Worm (Caenorhabditis elegans) whole organism, L4/young adult: ENCODE measurements around the gene F42A9.17.

Source experiments
- W03F9.2 ChIP-seq: fragments of 150-350 bp; optimal IDR thresholded peaks from 2 replicates; lab custom pipeline; 2014; ENCODE audit warnings: missing biosample characterization, missing genetic modification characterization
- dao-5 ChIP-seq: sonication (generic microtip); optimal IDR thresholded peaks from 2 replicates; lab custom pipeline; 2016; ENCODE audit warnings: missing genotype, missing genetic modification characterization, moderate library complexity, missing compliant biosample characterization
- him-1 ChIP-seq: sonication (generic microtip); optimal IDR thresholded peaks from 2 replicates; lab custom pipeline; 2016; ENCODE audit warnings: missing genotype, missing genetic modification reagents, missing genetic modification characterization, missing compliant biosample characterization

F42A9.17 gene

DNA sequence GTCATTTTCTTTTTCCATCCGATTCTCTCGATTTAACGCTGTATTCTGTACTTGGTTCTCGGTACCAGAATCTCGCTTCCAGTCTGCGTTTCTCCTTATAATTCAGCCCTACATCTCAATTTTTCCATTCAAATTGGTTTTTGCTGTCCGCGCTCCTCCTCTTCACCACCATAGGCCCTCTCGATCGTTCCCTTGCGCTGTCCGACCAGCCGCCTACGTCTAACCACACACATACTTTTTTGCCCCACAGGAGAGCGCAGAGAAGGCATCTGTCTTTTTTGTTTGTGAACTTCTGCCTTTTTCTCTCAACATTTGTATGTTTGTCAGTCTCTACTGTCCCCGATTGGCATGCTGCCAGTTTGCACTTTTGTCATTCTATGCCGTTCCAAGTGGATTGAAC lies 15.6 kb upstream of the F42A9.17 start, which contains the start of gene F42A9.11:
TSS of gene F42A9.11 (plus strand) at position 310 of the 400 bp plus-strand sequence.
- no peak for TF ChIP-seq W03F9.2

DNA sequence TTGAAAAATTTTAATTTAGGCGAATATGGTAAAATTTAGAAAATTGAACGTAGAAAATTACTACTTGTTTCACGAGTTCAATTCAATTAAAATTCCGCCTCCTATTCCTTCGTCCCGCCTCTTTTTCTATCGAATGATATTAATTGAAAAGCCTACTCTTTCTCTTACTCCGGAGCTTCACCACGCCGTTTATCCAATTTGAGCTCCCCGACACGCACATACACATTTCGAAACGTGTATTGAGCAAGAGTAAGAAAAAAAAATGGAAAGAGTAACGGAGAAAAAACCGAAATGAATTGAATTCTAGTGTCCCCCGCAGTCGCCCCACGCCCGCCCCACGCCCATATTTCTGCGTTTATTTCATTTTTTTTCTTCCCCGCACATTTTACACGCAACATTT lies 14.6 kb upstream of the F42A9.17 start:
- no peak for TF ChIP-seq dao-5
- no peak for TF ChIP-seq W03F9.2
- TF ChIP-seq him-1, result no peak

DNA sequence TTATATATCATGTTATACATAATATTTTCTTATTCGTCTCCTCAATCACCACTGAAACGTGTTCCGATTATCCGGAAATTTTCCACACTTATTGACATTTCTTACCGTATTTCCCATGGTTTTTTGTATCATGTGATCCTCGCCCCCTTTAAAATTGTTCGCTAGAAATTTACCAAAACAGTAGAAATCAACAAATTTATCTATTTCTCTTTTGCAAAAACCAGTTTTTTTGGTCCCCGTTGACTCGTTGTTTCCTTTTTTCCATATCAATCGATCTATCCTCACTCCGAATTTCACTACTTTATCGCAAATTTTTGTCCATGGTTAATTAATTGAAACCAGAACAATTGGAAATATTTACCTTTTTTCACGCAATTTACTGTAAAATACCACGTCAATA lies 14.0 kb upstream of the F42A9.17 start:
- TF ChIP-seq him-1 (no peak), dao-5 (no peak), W03F9.2 (no peak)

DNA sequence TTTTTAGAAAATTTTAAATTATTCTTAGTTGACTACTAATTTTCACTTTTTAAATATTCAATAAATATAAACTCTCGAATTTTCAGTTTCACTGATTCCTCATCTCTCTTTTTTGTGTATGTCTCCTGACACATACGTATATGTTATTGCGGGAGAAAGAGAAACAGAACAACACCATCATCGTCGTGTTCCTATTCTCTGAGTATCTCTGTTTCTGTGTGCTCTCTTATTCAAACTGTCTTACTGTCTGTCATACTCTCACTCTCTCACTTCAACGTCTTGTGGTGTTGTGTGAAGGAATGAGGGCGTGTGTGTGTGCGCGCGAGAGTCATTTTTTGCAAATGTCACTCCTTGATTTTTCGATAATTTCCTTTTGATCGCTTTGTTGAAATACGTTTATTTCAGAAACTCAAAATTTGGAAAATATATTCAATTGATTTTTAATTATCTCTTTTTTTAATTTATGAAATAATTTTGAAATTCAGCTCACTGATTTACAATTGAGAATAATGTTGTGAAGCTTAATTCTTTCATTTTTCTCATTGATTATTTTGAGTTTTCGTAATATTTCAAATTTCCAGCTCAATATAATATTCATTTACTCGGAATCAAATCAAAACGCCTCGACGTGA lies 8.5 kb upstream of the F42A9.17 start, which contains the start of gene lin-49:
TSS of gene lin-49 (plus strand) at position 582 of the 632 bp plus-strand sequence.
- TF ChIP-seq him-1 (no peak), W03F9.2 (peak; percentile 61)

ce11 chrIV:8618698-8619097 lies 7.0 kb upstream of the F42A9.17 start, which contains the start of gene F42A9.8:
TSS of gene F42A9.8 (minus strand) at chrIV:8618785.
- TF ChIP-seq dao-5 (no peak), him-1 (no peak), W03F9.2 (peak; percentile 20)

ce11 chrIV:8617047-8617446 lies 5.3 kb upstream of the F42A9.17 start, which contains the start of the genes F42A9.7 and F42A9.3:
TSS of gene F42A9.7 (minus strand) at chrIV:8617147.
TSS of gene F42A9.3 (plus strand) at chrIV:8617260.
- no peak for TF ChIP-seq W03F9.2

DNA sequence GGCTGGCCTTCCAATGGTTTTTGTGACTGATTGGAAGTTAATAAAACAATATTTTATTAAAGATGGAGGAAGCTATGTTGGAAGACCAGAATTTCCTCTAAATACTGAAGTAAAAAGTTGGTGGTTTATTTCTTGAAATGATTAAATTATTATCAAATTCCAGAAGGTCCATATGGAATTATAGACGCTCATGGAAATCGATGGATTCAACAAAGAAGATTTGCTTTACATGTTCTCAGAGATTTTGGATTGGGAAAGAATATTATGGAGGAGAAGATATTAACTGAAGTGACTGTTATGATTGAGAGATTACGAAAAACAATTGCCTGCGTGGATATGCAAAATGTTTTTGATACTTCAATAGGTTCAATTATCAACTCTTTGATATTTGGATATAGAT lies 3.6 kb upstream of the F42A9.17 start:
- TF ChIP-seq W03F9.2, result no peak
- no peak for TF ChIP-seq dao-5
- no peak for TF ChIP-seq him-1

DNA sequence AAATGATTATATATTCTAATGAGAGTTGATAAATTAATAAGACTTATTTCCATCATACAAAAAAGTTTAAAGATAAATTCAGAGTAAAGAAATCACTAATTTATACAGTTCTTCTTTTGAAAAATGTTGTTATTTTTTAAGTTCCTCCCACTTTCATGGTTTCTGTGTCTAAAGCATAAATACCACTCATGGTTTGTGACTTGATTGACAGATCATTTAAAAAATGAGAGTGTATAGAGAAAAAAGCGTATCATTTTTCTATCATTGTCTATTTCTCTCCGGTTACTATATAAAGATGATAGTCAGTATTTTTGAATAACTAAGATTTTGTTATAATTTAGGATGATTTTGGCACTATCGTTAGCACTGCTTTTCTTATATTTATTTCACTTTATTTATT lies 2.9 kb upstream of the F42A9.17 start, which contains the start of gene cyp-33E3:
TSS of gene cyp-33E3 (plus strand) at position 316 of the 400 bp plus-strand sequence.
- TF ChIP-seq dao-5, result no peak
- no peak for TF ChIP-seq him-1
- TF ChIP-seq W03F9.2, result no peak

DNA sequence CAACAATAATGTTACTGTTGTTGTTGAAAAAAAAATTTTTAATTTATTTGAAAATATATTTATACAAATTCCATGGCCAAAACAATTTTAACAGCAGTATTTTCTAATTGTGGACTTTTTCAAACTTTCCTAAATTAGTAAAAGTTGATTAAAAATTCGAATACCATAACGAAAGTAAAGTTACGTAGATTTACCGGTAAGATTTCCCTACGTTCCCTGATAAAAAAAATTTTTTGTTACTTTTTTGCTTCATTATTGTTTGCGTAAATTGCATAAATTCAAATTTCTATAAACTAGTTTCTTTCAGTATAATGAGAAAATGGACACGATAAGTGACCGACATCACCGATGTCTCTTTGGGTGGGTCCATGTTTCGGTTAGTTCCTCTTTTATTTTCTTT lies 2.8 kb downstream of the F42A9.17 start, which contains the start of gene F42A9.6:
TSS of gene F42A9.6 (plus strand) at position 301 of the 400 bp plus-strand sequence.
- no peak for TF ChIP-seq dao-5
- TF ChIP-seq him-1, result no peak
- no peak for TF ChIP-seq W03F9.2

DNA sequence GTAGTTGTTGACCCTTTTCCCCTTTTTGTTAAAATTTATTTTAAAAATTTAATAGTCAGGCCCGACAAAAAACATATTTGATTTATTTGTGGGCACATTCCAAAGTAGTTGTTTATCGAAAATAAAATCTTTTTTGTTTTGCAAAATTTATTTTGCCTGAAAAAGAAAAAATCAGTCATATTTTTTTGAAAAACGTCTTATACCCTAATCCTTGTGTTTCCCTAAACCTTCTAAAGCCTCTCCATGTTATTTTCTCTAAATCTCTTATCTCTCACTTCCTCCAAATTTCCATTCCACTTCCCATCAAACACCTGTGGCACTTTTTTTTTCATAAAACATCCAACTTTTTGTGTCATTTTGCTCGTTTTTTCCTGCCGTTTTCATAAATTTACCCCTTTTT lies 3.5 kb downstream of the F42A9.17 start:
- no peak for TF ChIP-seq dao-5
- TF ChIP-seq him-1, result no peak
- TF ChIP-seq W03F9.2, result no peak

DNA sequence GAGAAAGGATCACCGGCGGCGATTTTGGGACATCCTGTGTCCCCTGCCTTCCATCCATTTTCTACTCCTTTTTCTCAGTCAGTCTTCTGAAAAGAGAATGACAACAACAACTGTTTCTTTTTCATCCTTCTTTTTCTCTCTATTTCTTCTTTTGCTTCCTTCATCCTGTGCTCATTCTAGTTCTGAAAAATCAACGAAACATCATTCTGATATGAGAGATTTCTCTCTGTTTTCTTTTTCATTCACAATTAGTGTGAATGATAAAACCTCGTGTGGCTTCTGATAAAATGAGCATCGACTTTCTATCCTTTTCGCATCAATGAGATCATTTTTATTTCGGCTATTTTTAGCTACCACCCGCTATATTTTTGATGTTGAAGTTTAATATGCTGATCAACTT lies 6.5 kb downstream of the F42A9.17 start:
- TF ChIP-seq W03F9.2 (no peak), him-1 (no peak), dao-5 (no peak)

ce11 chrIV:8602877-8603276 lies 8.9 kb downstream of the F42A9.17 start, which contains the start of gene Y59H11AR.10:
TSS of gene Y59H11AR.10 (plus strand) at chrIV:8603177.
- no peak for TF ChIP-seq him-1
- TF ChIP-seq W03F9.2, result no peak
- no peak for TF ChIP-seq dao-5

DNA sequence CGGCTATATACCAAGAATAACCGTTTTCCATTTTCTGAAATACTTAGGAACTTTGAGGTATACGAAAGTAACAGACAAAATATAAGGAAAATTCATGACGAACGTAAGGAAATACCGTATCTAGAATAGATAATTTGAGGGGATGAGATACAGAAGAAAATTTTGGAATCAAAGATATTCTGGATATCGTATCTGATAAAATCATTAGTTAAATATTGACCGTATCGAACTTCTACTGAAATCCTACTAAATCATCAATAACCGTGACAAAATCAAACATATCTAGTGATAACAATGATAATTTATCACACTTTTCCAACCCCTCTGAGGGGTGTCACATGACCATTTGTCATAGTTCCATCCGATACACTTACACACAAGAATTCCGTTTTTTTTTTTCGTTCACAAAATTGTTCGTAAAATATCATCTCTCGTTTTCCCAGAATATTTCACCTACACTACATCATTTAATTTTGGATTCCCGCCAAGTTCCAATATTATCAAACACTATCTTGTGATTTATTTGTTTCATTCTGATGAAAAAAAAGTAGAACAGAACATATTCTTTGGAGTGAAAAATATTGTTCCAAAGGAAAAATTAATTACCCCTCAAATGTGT lies 10.9 kb downstream of the F42A9.17 start, which contains the start of gene Y59H11AR.4:
TSS of gene Y59H11AR.4 (minus strand) at position 51 of the 619 bp plus-strand sequence.
- no peak for TF ChIP-seq dao-5
- TF ChIP-seq him-1, result no peak
- TF ChIP-seq W03F9.2, result no peak

DNA sequence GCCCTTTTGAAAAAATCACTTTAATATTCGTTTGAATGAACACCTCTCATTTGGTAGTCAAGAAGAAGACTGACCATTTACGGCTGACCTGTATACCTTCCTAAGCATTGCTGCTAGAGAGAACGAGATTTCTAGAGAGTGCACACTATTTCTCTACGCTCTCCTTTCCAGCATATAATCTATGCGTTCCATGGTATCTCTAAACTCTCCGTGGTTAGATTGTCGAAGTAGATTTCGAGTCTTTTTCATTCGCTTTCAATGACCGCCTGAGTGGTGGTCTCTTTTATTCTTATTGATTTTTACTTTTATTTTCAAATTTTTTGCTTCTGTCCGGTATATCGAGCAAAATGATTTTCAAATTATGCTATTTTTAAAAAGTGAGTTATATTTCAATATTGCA lies 14.2 kb downstream of the F42A9.17 start:
- TF ChIP-seq dao-5 (no peak), W03F9.2 (no peak), him-1 (no peak)

DNA sequence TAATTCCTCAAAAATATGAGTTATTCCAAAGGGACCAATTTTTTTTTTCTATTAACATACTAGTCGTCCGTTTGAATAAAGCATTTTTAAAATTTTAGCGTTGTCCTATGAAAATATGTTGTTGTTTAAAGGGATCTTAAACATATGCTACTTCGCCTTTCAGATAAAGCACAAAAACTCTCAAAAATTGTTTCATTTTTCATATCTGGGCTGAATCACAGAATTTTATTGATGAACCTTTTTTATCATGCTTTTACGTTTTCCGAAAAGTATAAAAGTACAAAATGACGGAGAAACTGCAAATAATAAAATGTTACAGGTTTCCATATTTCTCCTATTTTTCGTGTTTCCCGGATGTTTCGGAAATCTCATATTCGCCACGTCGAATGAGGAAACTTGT lies 16.0 kb downstream of the F42A9.17 start, which contains the start of gene clec-181:
TSS of gene clec-181 (plus strand) at position 301 of the 400 bp plus-strand sequence.
- TF ChIP-seq him-1 (no peak), W03F9.2 (no peak), dao-5 (no peak)

DNA sequence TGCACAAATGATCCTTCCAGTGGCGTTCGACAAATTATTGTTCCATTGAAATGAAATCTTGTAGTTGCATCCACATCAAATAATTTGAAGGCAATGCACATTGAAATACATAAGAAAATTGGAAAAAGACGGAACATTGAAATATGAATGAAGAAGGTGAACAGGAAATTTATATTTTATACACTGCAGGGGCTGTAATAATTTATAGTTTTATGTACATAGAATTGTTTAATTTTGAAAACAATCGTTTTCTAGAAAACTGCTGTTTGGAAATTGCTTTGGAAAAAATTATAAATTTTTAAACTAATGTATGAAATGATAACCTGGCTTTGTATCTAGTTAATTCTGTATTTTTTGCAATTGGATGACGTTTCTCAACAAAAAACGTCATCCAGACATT lies 16.4 kb downstream of the F42A9.17 start, which contains the start of gene Y59H11AR.3:
TSS of gene Y59H11AR.3 (minus strand) at position 101 of the 400 bp plus-strand sequence.
- TF ChIP-seq W03F9.2 (no peak), dao-5 (no peak), him-1 (no peak)
